Worm (Caenorhabditis elegans) whole organism, L3 larva: ENCODE results near the gene K04E7.1.

Experiments used
- ama-1 ChIP-seq: fragments of 150-350 bp; optimal IDR thresholded peaks from 2 replicates; lab custom pipeline; 2018
- jun-1 ChIP-seq: fragments of 150-350 bp; optimal IDR thresholded peaks from 2 replicates; lab custom pipeline; 2014; ENCODE audit warnings: missing biosample characterization, missing genetic modification reagents, missing genetic modification characterization
- lsy-12 ChIP-seq: sonication (generic microtip); optimal IDR thresholded peaks from 2 replicates; lab custom pipeline; 2016; ENCODE audit warnings: mild to moderate bottlenecking, missing genetic modification characterization, missing compliant biosample characterization
- nhr-11 ChIP-seq: fragments of 150-350 bp; optimal IDR thresholded peaks from 2 replicates; lab custom pipeline; 2014; ENCODE audit warnings: missing biosample characterization, missing genetic modification characterization
- nhr-12 ChIP-seq: fragments of 150-350 bp; optimal IDR thresholded peaks from 2 replicates; lab custom pipeline; 2014; ENCODE audit warnings: missing biosample characterization, missing genetic modification characterization
- nhr-23 ChIP-seq: fragments of 150-350 bp; optimal IDR thresholded peaks from 2 replicates; lab custom pipeline; 2014; ENCODE audit warnings: missing biosample characterization, missing genetic modification reagents, missing genetic modification characterization
- nhr-28 ChIP-seq: fragments of 150-350 bp; optimal IDR thresholded peaks from 2 replicates; lab custom pipeline; 2014; ENCODE audit warnings: missing biosample characterization, missing genetic modification characterization

DNA sequence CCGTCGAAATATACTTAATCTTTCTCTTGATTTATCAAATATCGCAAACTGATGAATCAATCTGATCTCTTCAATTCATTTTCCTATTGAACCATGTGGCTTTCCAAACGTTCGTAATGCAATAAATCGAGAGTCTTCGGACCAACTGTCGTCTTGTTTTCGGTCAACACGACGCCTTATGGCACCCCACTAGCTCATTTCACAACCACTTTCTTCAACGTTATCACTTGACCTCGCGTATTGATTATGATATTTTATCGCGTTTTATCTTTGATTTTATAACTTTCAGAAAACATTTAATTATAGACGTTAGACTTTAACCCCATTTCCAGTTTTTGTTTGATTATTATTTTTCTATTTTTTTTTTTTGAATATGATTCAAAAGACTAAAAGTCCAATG is 48.0 kb downstream of the K04E7.1 start:
- no peak for TF ChIP-seq ama-1
- TF ChIP-seq lsy-12 (tag; lab: Kevin White, UChicago), result no peak
- TF ChIP-seq nhr-23 (tag; lab: Kevin White, UChicago), result no peak
- no peak for TF ChIP-seq nhr-12 (tag; lab: Kevin White, UChicago)
- no peak for TF ChIP-seq jun-1
- no peak for TF ChIP-seq nhr-11
- TF ChIP-seq nhr-28 (tag; lab: Kevin White, UChicago), result no peak
